Worm (Caenorhabditis elegans): ENCODE measurements around the gene gvd-1.

gvd-1 gene

ce11 chrII:475890-476420, 18.3 kb upstream of the gvd-1 start, which contains the start of gene nsun-1:
Gene nsun-1 (minus strand): TSS chrII:475940.
- TF ChIP-seq ceh-2 (tag; optimal IDR thresholded peaks at IDR 0.05) = peak; percentile 83
- peak; percentile 70 for TF ChIP-seq tbx-2 (tag; optimal IDR thresholded peaks at IDR 0.05)
- TF ChIP-seq che-1 (tag; optimal IDR thresholded peaks at IDR 0.05) = no peak
- TF ChIP-seq nfya-1 (tag; optimal IDR thresholded peaks at IDR 0.05) = peak; percentile 12
- peak; percentile 73 for TF ChIP-seq ceh-14 (tag; optimal IDR thresholded peaks at IDR 0.05)
- peak; percentile 45 for TF ChIP-seq ceh-19 (GFP tag; optimal IDR thresholded peaks at IDR 0.05)
- TF ChIP-seq F13H6.1 (tag; optimal IDR thresholded peaks at IDR 0.05) = no peak
- TF ChIP-seq lin-11 (tag; optimal IDR thresholded peaks at IDR 0.05) = no peak
- no peak for TF ChIP-seq nhr-11 (tag; optimal IDR thresholded peaks at IDR 0.05)
- TF ChIP-seq mec-3 (tag; optimal IDR thresholded peaks at IDR 0.05; ENCODE audit: borderline replicate concordance) = peak; percentile 45
- TF ChIP-seq dmd-4 (tag; optimal IDR thresholded peaks at IDR 0.05; ENCODE audit: borderline replicate concordance) = peak; percentile 32
- peak; percentile 49 for TF ChIP-seq ref-2 (tag; optimal IDR thresholded peaks at IDR 0.05)
- TF ChIP-seq sdc-2 (tag; optimal IDR thresholded peaks at IDR 0.05) = no peak
- no peak for TF ChIP-seq ama-1 (optimal IDR thresholded peaks at IDR 0.05)
- TF ChIP-seq zip-5 (tag; optimal IDR thresholded peaks at IDR 0.05) = peak; percentile 60
- TF ChIP-seq ztf-16 (tag; optimal IDR thresholded peaks at IDR 0.05) = peak; percentile 22
- no peak for TF ChIP-seq ahr-1 (tag; optimal IDR thresholded peaks at IDR 0.05)
- no peak for TF ChIP-seq ceh-6 (GFP tag; optimal IDR thresholded peaks at IDR 0.05)
- TF ChIP-seq pat-9 (tag; optimal IDR thresholded peaks at IDR 0.05) = peak; percentile 29
- no peak for TF ChIP-seq dve-1 (tag; optimal IDR thresholded peaks at IDR 0.05)
- TF ChIP-seq lim-6 (tag; optimal IDR thresholded peaks at IDR 0.05) = peak; percentile 58
- TF ChIP-seq ceh-34 (tag; optimal IDR thresholded peaks at IDR 0.05) = peak; percentile 5
- TF ChIP-seq ceh-48 (tag; optimal IDR thresholded peaks at IDR 0.05) = peak; percentile 34
- TF ChIP-seq ttx-3 (tag; optimal IDR thresholded peaks at IDR 0.05) = no peak
- TF ChIP-seq sox-2 (GFP tag; IDR thresholded peaks at IDR 0.05) = no peak
- peak; percentile 51 for TF ChIP-seq tbx-7 (tag; optimal IDR thresholded peaks at IDR 0.05)
- TF ChIP-seq T23F11.4 (GFP tag; optimal IDR thresholded peaks at IDR 0.05) = no peak
- no peak for TF ChIP-seq nhr-232 (tag; optimal IDR thresholded peaks at IDR 0.05)
- peak; percentile 83 for TF ChIP-seq C08G9.2 (tag; optimal IDR thresholded peaks at IDR 0.05)
- peak; percentile 66 for TF ChIP-seq ets-4 (tag; optimal IDR thresholded peaks at IDR 0.05)
- TF ChIP-seq unc-3 (GFP tag; conservative IDR thresholded peaks at IDR 0.05) = no peak
- TF ChIP-seq unc-3 (tag; optimal IDR thresholded peaks at IDR 0.05) = no peak
- TF ChIP-seq ceh-31 (tag; optimal IDR thresholded peaks at IDR 0.05) = peak; percentile 88
- no peak for TF ChIP-seq K09A11.1 (tag; optimal IDR thresholded peaks at IDR 0.05; ENCODE audit: insufficient read depth)
- TF ChIP-seq unc-42 (tag; optimal IDR thresholded peaks at IDR 0.05) = peak; percentile 68
- no peak for TF ChIP-seq K02D7.2 (tag; optimal IDR thresholded peaks at IDR 0.05)
- TF ChIP-seq pha-2 (tag; optimal IDR thresholded peaks at IDR 0.05) = no peak
- no peak for TF ChIP-seq unc-86 (tag; optimal IDR thresholded peaks at IDR 0.05)
- TF ChIP-seq hlh-8 (tag; optimal IDR thresholded peaks at IDR 0.05) = peak; percentile 40
- TF ChIP-seq ceh-18 (tag; optimal IDR thresholded peaks at IDR 0.05) = peak; percentile 34
- peak; percentile 14 for TF ChIP-seq elt-2 (tag; optimal IDR thresholded peaks at IDR 0.05)
- no peak for TF ChIP-seq madf-2 (tag; optimal IDR thresholded peaks at IDR 0.05)
- TF ChIP-seq rnt-1 (tag; optimal IDR thresholded peaks at IDR 0.05) = peak; percentile 64
- TF ChIP-seq hlh-15 (tag; optimal IDR thresholded peaks at IDR 0.05) = no peak
- TF ChIP-seq ceh-22 (tag; optimal IDR thresholded peaks at IDR 0.05) = no peak
